Fruit fly (Drosophila melanogaster) ovary, adult (tissue): ENCODE measurements around the gene CheA87a.

ENCODE experiments used
- CG17801 ChIP-seq: fragments of 200-800 bp; optimal IDR thresholded peaks from 2 replicates; lab custom pipeline; 2019; ENCODE audit warnings: missing biosample characterization, mild to moderate bottlenecking, missing genetic modification characterization, moderate library complexity; ENCODE audit not compliant: partially characterized antibody

Gene CheA87a

dm6 chr3R:13369348-13369747 is at the start of gene CheA87a:
Gene CheA87a (plus strand): TSS chr3R:13369648.
- TF ChIP-seq CG17801 (GFP tag; lab: Kevin White, UChicago), result no peak

- peak; percentile 9 for TF ChIP-seq CG17801 (GFP tag; lab: Kevin White, UChicago)
Observed at dm6 chr3R:13319873-13320272, 49.6 kb upstream of the CheA87a start.

- no peak for TF ChIP-seq CG17801 (GFP tag; lab: Kevin White, UChicago)
Observed at dm6 chr3R:13333031-13333430, 36.4 kb upstream of the CheA87a start.

- TF ChIP-seq CG17801 (GFP tag; lab: Kevin White, UChicago), result no peak
Observed at dm6 chr3R:13334007-13334406, 35.4 kb upstream of the CheA87a start, which contains the start of gene PK2-R2. Gene PK2-R2 (minus strand): TSS chr3R:13334166.

dm6 chr3R:13338030-13338429 is 31.4 kb upstream of the CheA87a start, which contains the start of gene PK2-R1:
Gene PK2-R1 (plus strand): TSS chr3R:13338330.
- TF ChIP-seq CG17801 (GFP tag; lab: Kevin White, UChicago), result no peak

dm6 chr3R:13353373-13353772 is 16.1 kb upstream of the CheA87a start, which contains the start of gene mthl12:
Gene mthl12 (plus strand): TSS chr3R:13353673.
- no peak for TF ChIP-seq CG17801 (GFP tag; lab: Kevin White, UChicago)

dm6 chr3R:13356960-13357359 is 12.5 kb upstream of the CheA87a start:
- TF ChIP-seq CG17801 (GFP tag; lab: Kevin White, UChicago), result no peak

dm6 chr3R:13360108-13360507 is 9.3 kb upstream of the CheA87a start:
- no peak for TF ChIP-seq CG17801 (GFP tag; lab: Kevin White, UChicago)

- TF ChIP-seq CG17801 (GFP tag; lab: Kevin White, UChicago), result no peak
Observed at dm6 chr3R:13363347-13363994, 6.0 kb upstream of the CheA87a start.

dm6 chr3R:13364175-13365174 is 5.0 kb upstream of the CheA87a start, which contains the start of gene Dic1:
Gene Dic1 (plus strand): TSS chr3R:13364938.
- TF ChIP-seq CG17801 (GFP tag; lab: Kevin White, UChicago), result peak; percentile 95

dm6 chr3R:13365665-13366414 is 3.6 kb upstream of the CheA87a start:
- no peak for TF ChIP-seq CG17801 (GFP tag; lab: Kevin White, UChicago)

- peak; percentile 36 for TF ChIP-seq CG17801 (GFP tag; lab: Kevin White, UChicago)
Observed at dm6 chr3R:13366561-13367518, 2.6 kb upstream of the CheA87a start, which contains the start of gene Elp6. Gene Elp6 (minus strand): TSS chr3R:13366910.
